Fruit fly (Drosophila melanogaster) Kc167 (cell line): Measurements from ENCODE around the gene mthl11.

Experiments
- Myc ChIP-seq: fragments of >200 bp; optimal IDR thresholded peaks from 2 replicates; lab custom pipeline; 2017; ENCODE audit warnings: missing external identifiers
- Sin3A ChIP-seq: fragments of >200 bp; optimal IDR thresholded peaks from 2 replicates; lab custom pipeline; 2018; ENCODE audit warnings: missing external identifiers
- h ChIP-seq: fragments of >200 bp; optimal IDR thresholded peaks from 3 replicates; lab custom pipeline; 2018; ENCODE audit warnings: missing external identifiers
- insv ChIP-seq: fragments of >200 bp; optimal IDR thresholded peaks from 3 replicates; lab custom pipeline; 2018; ENCODE audit warnings: missing external identifiers
- psq ChIP-seq: fragments of >200 bp; optimal IDR thresholded peaks from 2 replicates; lab custom pipeline; 2017; ENCODE audit warnings: missing external identifiers
- ttk ChIP-seq: sonication (Bioruptor generic); optimal IDR thresholded peaks from 2 replicates; lab custom pipeline; 2017; ENCODE audit warnings: missing external identifiers

Gene mthl11

dm6 chr3R:10400732-10401131, at the start of gene mthl11:
mthl11 (plus strand) TSS chr3R:10401032.
- no peak for TF ChIP-seq h (lab: Kevin White, UChicago)

dm6 chr3R:10351960-10352458, 48.8 kb upstream of the mthl11 start:
- TF ChIP-seq h (lab: Kevin White, UChicago) (no peak), ttk (lab: Kevin White, UChicago) (no peak), Sin3A (lab: Kevin White, UChicago) (no peak), insv (lab: Kevin White, UChicago) (no peak)

- TF ChIP-seq h (lab: Kevin White, UChicago): no peak
- TF ChIP-seq ttk (lab: Kevin White, UChicago): no peak
- TF ChIP-seq Myc (lab: Kevin White, UChicago): no peak
- no peak for TF ChIP-seq psq
- TF ChIP-seq insv (lab: Kevin White, UChicago): no peak
- TF ChIP-seq Sin3A (lab: Kevin White, UChicago): no peak
These were observed 48.0 kb upstream of the mthl11 start for dm6 chr3R:10352844-10353243.

dm6 chr3R:10353932-10354703, 46.7 kb upstream of the mthl11 start:
- TF ChIP-seq psq: no peak
- no peak for TF ChIP-seq Sin3A (lab: Kevin White, UChicago)
- no peak for TF ChIP-seq insv (lab: Kevin White, UChicago)
- TF ChIP-seq h (lab: Kevin White, UChicago): no peak
- no peak for TF ChIP-seq ttk (lab: Kevin White, UChicago)
- TF ChIP-seq Myc (lab: Kevin White, UChicago): no peak

- TF ChIP-seq Sin3A (lab: Kevin White, UChicago) (no peak), ttk (lab: Kevin White, UChicago) (no peak), Myc (lab: Kevin White, UChicago) (no peak), insv (lab: Kevin White, UChicago) (no peak), psq (no peak), h (lab: Kevin White, UChicago) (no peak)
These were observed 44.8 kb upstream of the mthl11 start for dm6 chr3R:10355840-10356562.

dm6 chr3R:10356563-10357363, 44.1 kb upstream of the mthl11 start:
- no peak for TF ChIP-seq psq
- TF ChIP-seq ttk (lab: Kevin White, UChicago): no peak
- no peak for TF ChIP-seq Myc (lab: Kevin White, UChicago)
- no peak for TF ChIP-seq Sin3A (lab: Kevin White, UChicago)
- no peak for TF ChIP-seq insv (lab: Kevin White, UChicago)
- TF ChIP-seq h (lab: Kevin White, UChicago): no peak

- TF ChIP-seq h (lab: Kevin White, UChicago) (no peak), ttk (lab: Kevin White, UChicago) (no peak), Myc (lab: Kevin White, UChicago) (no peak), insv (lab: Kevin White, UChicago) (no peak), psq (no peak), Sin3A (lab: Kevin White, UChicago) (no peak)
These were observed 43.5 kb upstream of the mthl11 start for dm6 chr3R:10357364-10357676.

dm6 chr3R:10364287-10364686, 36.5 kb upstream of the mthl11 start:
- TF ChIP-seq Myc (lab: Kevin White, UChicago) (no peak), ttk (lab: Kevin White, UChicago) (no peak), psq (no peak), h (lab: Kevin White, UChicago) (no peak), Sin3A (lab: Kevin White, UChicago) (no peak), insv (lab: Kevin White, UChicago) (no peak)

- no peak for TF ChIP-seq insv (lab: Kevin White, UChicago)
- no peak for TF ChIP-seq Sin3A (lab: Kevin White, UChicago)
- TF ChIP-seq ttk (lab: Kevin White, UChicago): no peak
- TF ChIP-seq psq: no peak
- TF ChIP-seq Myc (lab: Kevin White, UChicago): no peak
- TF ChIP-seq h (lab: Kevin White, UChicago): no peak
These were observed 32.6 kb upstream of the mthl11 start for dm6 chr3R:10368251-10368650.

dm6 chr3R:10369799-10370198, 31.0 kb upstream of the mthl11 start:
- TF ChIP-seq Myc (lab: Kevin White, UChicago) (no peak), insv (lab: Kevin White, UChicago) (no peak), h (lab: Kevin White, UChicago) (no peak), psq (no peak), Sin3A (lab: Kevin White, UChicago) (no peak), ttk (lab: Kevin White, UChicago) (no peak)

dm6 chr3R:10370495-10370894, 30.3 kb upstream of the mthl11 start:
- TF ChIP-seq ttk (lab: Kevin White, UChicago): no peak
- TF ChIP-seq Myc (lab: Kevin White, UChicago): no peak
- TF ChIP-seq insv (lab: Kevin White, UChicago): no peak
- TF ChIP-seq Sin3A (lab: Kevin White, UChicago): no peak
- TF ChIP-seq h (lab: Kevin White, UChicago): no peak
- TF ChIP-seq psq: no peak
